Worm (Caenorhabditis elegans) whole organism, L2 larva: ENCODE results near the gene syd-1.

Source experiments
- R02D3.7 ChIP-seq: fragments of 150-350 bp; optimal IDR thresholded peaks from 2 replicates; lab custom pipeline; 2014; ENCODE audit warnings: missing biosample characterization, missing genetic modification characterization
- Y55F3AM.14 ChIP-seq: fragments of 200-800 bp; sonication (Bioruptor generic); optimal IDR thresholded peaks from 2 replicates; lab custom pipeline; 2018; ENCODE audit warnings: mild to moderate bottlenecking, missing genetic modification characterization, missing compliant biosample characterization
- egl-27 ChIP-seq: sonication (generic microtip); optimal IDR thresholded peaks from 3 replicates; lab custom pipeline; 2017; ENCODE audit warnings: missing biosample characterization, missing genetic modification reagents, missing genetic modification characterization
- elt-1 ChIP-seq: fragments of 150-350 bp; optimal IDR thresholded peaks from 2 replicates; lab custom pipeline; 2014; ENCODE audit warnings: missing biosample characterization, missing genetic modification characterization
- lsy-2 ChIP-seq, 2 experiments: fragments of 150-350 bp in 1 of 2; sonication (generic microtip) in 1 of 2; optimal IDR thresholded peaks; 2 replicates each; lab custom pipeline; 2014 to 2017; ENCODE audit warnings: missing biosample characterization in 2 of 2, missing genetic modification characterization in 2 of 2
- nhr-12 ChIP-seq: fragments of 150-350 bp; optimal IDR thresholded peaks from 2 replicates; lab custom pipeline; 2014; ENCODE audit warnings: missing biosample characterization, missing genetic modification characterization
- snpc-4 ChIP-seq: fragments of 150-350 bp; optimal IDR thresholded peaks from 2 replicates; lab custom pipeline; 2014; ENCODE audit warnings: missing biosample characterization, missing genetic modification characterization
- unc-39 ChIP-seq: fragments of 150-350 bp; optimal IDR thresholded peaks from 2 replicates; lab custom pipeline; 2014; ENCODE audit warnings: missing biosample characterization, missing genetic modification characterization
- ztf-11 ChIP-seq: sonication (generic microtip); optimal IDR thresholded peaks from 2 replicates; lab custom pipeline; 2017; ENCODE audit warnings: missing biosample characterization, missing genetic modification characterization

DNA sequence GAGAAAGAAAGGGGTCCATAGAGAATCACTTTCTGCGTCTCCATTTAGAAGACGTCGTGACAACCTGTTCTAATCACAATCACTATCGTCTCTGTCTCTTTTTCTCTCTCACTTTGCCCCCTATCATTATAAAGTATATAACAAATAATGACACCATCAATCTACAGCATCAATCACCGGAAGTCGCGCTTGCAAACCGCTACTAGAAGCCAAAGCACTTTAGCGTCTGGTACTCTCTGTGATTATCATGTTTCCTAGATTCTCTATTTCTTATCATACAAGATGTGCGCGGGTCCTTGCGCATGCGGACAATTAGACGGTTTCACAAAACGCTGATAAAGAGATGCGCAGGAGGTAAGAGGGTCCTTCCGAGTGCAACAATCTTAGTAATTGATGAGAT, 36.5 kb upstream of the syd-1 start:
- TF ChIP-seq egl-27 (tag; lab: Kevin White, UChicago) = peak; percentile 62
- no peak for TF ChIP-seq R02D3.7 (tag; lab: Kevin White, UChicago)
- TF ChIP-seq lsy-2 (tag; optimal IDR thresholded peaks at IDR 0.05; lab: Kevin White, UChicago) = peak in 1 of 2 experiments; percentile 26
- no peak for TF ChIP-seq Y55F3AM.14
- no peak for TF ChIP-seq unc-39 (tag; lab: Kevin White, UChicago)
- no peak for TF ChIP-seq ztf-11 (tag; lab: Kevin White, UChicago)
- no peak for TF ChIP-seq nhr-12 (tag; lab: Kevin White, UChicago)
- no peak for TF ChIP-seq elt-1 (tag; lab: Kevin White, UChicago)
- no peak for TF ChIP-seq snpc-4
